Worm (Caenorhabditis elegans): ENCODE results near the gene srg-10.
A peak's percentile ranks its signal among the peaks of the same experiment; 100 is the strongest.

srg-10 gene

ce11 chrIII:4705207-4705606, 27.6 kb downstream of the srg-10 start, which contains the start of gene pgap-2:
Gene pgap-2 (plus strand): TSS chrIII:4705507.
- TF ChIP-seq unc-62 (GFP tag; optimal IDR thresholded peaks at IDR 0.05), result no peak
- TF ChIP-seq nhr-25 (tag; optimal IDR thresholded peaks at IDR 0.05), result no peak
- TF ChIP-seq aly-2 (tag; optimal IDR thresholded peaks at IDR 0.05), result no peak
- TF ChIP-seq ztf-4 (tag; optimal IDR thresholded peaks at IDR 0.05), result no peak
- TF ChIP-seq fkh-10 (GFP tag; optimal IDR thresholded peaks at IDR 0.05), result no peak
- no peak for TF ChIP-seq sea-2 (GFP tag; optimal IDR thresholded peaks at IDR 0.05)
- no peak for TF ChIP-seq eor-1 (tag; optimal IDR thresholded peaks at IDR 0.05)
- no peak for TF ChIP-seq nhr-28 (tag; optimal IDR thresholded peaks at IDR 0.05)
- TF ChIP-seq R02D3.7 (tag; optimal IDR thresholded peaks at IDR 0.05), result no peak
- no peak for TF ChIP-seq daf-12 (tag; optimal IDR thresholded peaks at IDR 0.05)
- no peak for TF ChIP-seq pqm-1 (tag; optimal IDR thresholded peaks at IDR 0.05)
- TF ChIP-seq jun-1 (tag; optimal IDR thresholded peaks at IDR 0.05), result no peak
- TF ChIP-seq hmg-11 (tag; optimal IDR thresholded peaks at IDR 0.05), result no peak
- no peak for TF ChIP-seq skn-1 (tag; optimal IDR thresholded peaks at IDR 0.05)
- no peak for TF ChIP-seq nhr-237 (tag; optimal IDR thresholded peaks at IDR 0.05)

- TF ChIP-seq jun-1 (tag; optimal IDR thresholded peaks at IDR 0.05), result no peak
- TF ChIP-seq ceh-28 (tag; optimal IDR thresholded peaks at IDR 0.05), result no peak
- TF ChIP-seq ceh-82 (tag; optimal IDR thresholded peaks at IDR 0.05), result no peak
- TF ChIP-seq nhr-67 (tag; optimal IDR thresholded peaks at IDR 0.05), result no peak
- TF ChIP-seq elt-1 (tag; optimal IDR thresholded peaks at IDR 0.05), result no peak
- no peak for TF ChIP-seq lin-15B (tag; optimal IDR thresholded peaks at IDR 0.05)
- no peak for TF ChIP-seq nhr-77 (tag; optimal IDR thresholded peaks at IDR 0.05)
- TF ChIP-seq mml-1 (tag; optimal IDR thresholded peaks at IDR 0.05), result no peak
- no peak for TF ChIP-seq snpc-4 (tag; optimal IDR thresholded peaks at IDR 0.05)
- TF ChIP-seq unc-62 (GFP tag; optimal IDR thresholded peaks at IDR 0.05), result no peak
- TF ChIP-seq ceh-9 (tag; optimal IDR thresholded peaks at IDR 0.05), result no peak
- no peak for TF ChIP-seq nhr-25 (tag; optimal IDR thresholded peaks at IDR 0.05)
- no peak for TF ChIP-seq hmg-11 (tag; optimal IDR thresholded peaks at IDR 0.05)
- TF ChIP-seq ZK546.5 (tag; optimal IDR thresholded peaks at IDR 0.05), result no peak
- no peak for TF ChIP-seq tbx-2 (tag; optimal IDR thresholded peaks at IDR 0.05)
- TF ChIP-seq nhr-23 (tag; optimal IDR thresholded peaks at IDR 0.05), result no peak
- no peak for TF ChIP-seq eor-1 (tag; optimal IDR thresholded peaks at IDR 0.05)
These were observed 29.1 kb downstream of the srg-10 start, which contains the start of gene T04A8.13 for ce11 chrIII:4706678-4707077. Gene T04A8.13 (plus strand): TSS chrIII:4706978.

ce11 chrIII:4708909-4709308, 31.3 kb downstream of the srg-10 start, which contains the start of gene T04A8.18:
Gene T04A8.18 (plus strand): TSS chrIII:4709209.
- TF ChIP-seq elt-3 (tag; optimal IDR thresholded peaks at IDR 0.05), result no peak
- TF ChIP-seq jun-1 (tag; optimal IDR thresholded peaks at IDR 0.05), result no peak
- no peak for TF ChIP-seq snpc-4 (tag; optimal IDR thresholded peaks at IDR 0.05)
- TF ChIP-seq nhr-23 (tag; optimal IDR thresholded peaks at IDR 0.05), result no peak
- TF ChIP-seq aly-2 (tag; optimal IDR thresholded peaks at IDR 0.05), result no peak

ce11 chrIII:4715088-4715487, 37.5 kb downstream of the srg-10 start, which contains the start of gene him-18:
Gene him-18 (minus strand): TSS chrIII:4715188.
- no peak for TF ChIP-seq ceh-9 (tag; optimal IDR thresholded peaks at IDR 0.05)
- TF ChIP-seq pha-4 (tag; optimal IDR thresholded peaks at IDR 0.05), result no peak
- no peak for TF ChIP-seq nhr-237 (tag; optimal IDR thresholded peaks at IDR 0.05)
- TF ChIP-seq tbx-2 (tag; optimal IDR thresholded peaks at IDR 0.05), result no peak

ce11 chrIII:4720620-4721227, 43.2 kb downstream of the srg-10 start, which contains the start of gene emb-5:
Gene emb-5 (minus strand): TSS chrIII:4720670.
- TF ChIP-seq R02D3.7 (tag; optimal IDR thresholded peaks at IDR 0.05), result peak; percentile 58
- TF ChIP-seq nhr-25 (tag; optimal IDR thresholded peaks at IDR 0.05), result peak; percentile 54
- TF ChIP-seq elt-2 (tag; optimal IDR thresholded peaks at IDR 0.05), result no peak
- no peak for TF ChIP-seq ceh-82 (tag; optimal IDR thresholded peaks at IDR 0.05)
- TF ChIP-seq ztf-4 (tag; optimal IDR thresholded peaks at IDR 0.05), result no peak
- no peak for TF ChIP-seq nhr-67 (tag; optimal IDR thresholded peaks at IDR 0.05)
- no peak for TF ChIP-seq snpc-4 (tag; optimal IDR thresholded peaks at IDR 0.05)
- TF ChIP-seq pqm-1 (tag; optimal IDR thresholded peaks at IDR 0.05), result no peak
- peak; percentile 81 for TF ChIP-seq lin-15B (tag; optimal IDR thresholded peaks at IDR 0.05)
- peak; percentile 3 for TF ChIP-seq nhr-43 (tag; optimal IDR thresholded peaks at IDR 0.05; ENCODE audit: poor library complexity, severe bottlenecking)
- peak; percentile 25 for TF ChIP-seq hmg-11 (tag; optimal IDR thresholded peaks at IDR 0.05)
- peak; percentile 53 for TF ChIP-seq nhr-23 (tag; optimal IDR thresholded peaks at IDR 0.05)
- peak; percentile 73 for TF ChIP-seq lin-39 (tag; optimal IDR thresholded peaks at IDR 0.05)
- TF ChIP-seq egl-5 (tag; optimal IDR thresholded peaks at IDR 0.05), result peak; percentile 35
